Worm (Caenorhabditis elegans) whole organism, L1 larva: ENCODE data around the gene sas-4.

Experiments
- C34B4.2 ChIP-seq: sonication (generic microtip); optimal IDR thresholded peaks from 2 replicates; lab custom pipeline; 2017; ENCODE audit warnings: mild to moderate bottlenecking, missing genetic modification characterization, missing compliant biosample characterization
- aha-1 ChIP-seq: fragments of 150-350 bp; optimal IDR thresholded peaks from 2 replicates; lab custom pipeline; 2014; ENCODE audit warnings: missing biosample characterization, missing genetic modification characterization
- ama-1 ChIP-seq: fragments of 150-350 bp; optimal IDR thresholded peaks from 2 replicates; lab custom pipeline; 2014
- blmp-1 ChIP-seq: fragments of 150-350 bp; optimal IDR thresholded peaks from 2 replicates; lab custom pipeline; 2014; ENCODE audit warnings: missing biosample characterization, missing genetic modification characterization
- ceh-8 ChIP-seq: fragments of 200-800 bp; sonication (Bioruptor generic); optimal IDR thresholded peaks from 2 replicates; lab custom pipeline; 2018; ENCODE audit warnings: mild to moderate bottlenecking, missing genetic modification characterization, moderate library complexity, missing compliant biosample characterization
- ceh-88 ChIP-seq: fragments of 200-800 bp; sonication (Bioruptor generic); IDR thresholded peaks from 2 replicates; pipeline ENCODE4 v1.3.6; 2022; ENCODE audit warnings: missing genetic modification characterization, missing compliant biosample characterization
- ceh-90 ChIP-seq: sonication (generic microtip); optimal IDR thresholded peaks from 2 replicates; lab custom pipeline; 2016; ENCODE audit warnings: missing genetic modification characterization, missing compliant biosample characterization
- ces-1 ChIP-seq: fragments of 150-350 bp; optimal IDR thresholded peaks from 2 replicates; lab custom pipeline; 2014; ENCODE audit warnings: missing biosample characterization, missing genetic modification reagents, missing genetic modification characterization
- dsc-1 ChIP-seq: sonication (generic microtip); optimal IDR thresholded peaks from 2 replicates; lab custom pipeline; 2016; ENCODE audit warnings: mild to moderate bottlenecking, missing genetic modification characterization, missing compliant biosample characterization
- efl-1 ChIP-seq, 4 experiments: fragments of 150-350 bp; optimal IDR thresholded peaks in 3 of 4; peaks in 1 of 4; 1 replicate in 1 of 4; 2 replicates in 3 of 4; lab custom pipeline; 2014; ENCODE audit warnings: missing biosample characterization in 2 of 4, missing genetic modification characterization in 2 of 4, missing genetic modification reagents in 2 of 4
- egl-13 ChIP-seq: sonication (generic microtip); optimal IDR thresholded peaks from 2 replicates; lab custom pipeline; 2016; ENCODE audit warnings: missing genotype, missing genetic modification reagents, missing genetic modification characterization, missing compliant biosample characterization
- elt-2 ChIP-seq: sonication (generic microtip); optimal IDR thresholded peaks from 2 replicates; lab custom pipeline; 2016; ENCODE audit warnings: missing genetic modification characterization, mild to moderate bottlenecking, inconsistent platforms, missing compliant biosample characterization, missing genetic modification reagents
- ets-5 ChIP-seq: fragments of 200-800 bp; sonication (Bioruptor generic); IDR thresholded peaks from 2 replicates; pipeline ENCODE4 v1.3.6; 2022; ENCODE audit warnings: missing genetic modification characterization, missing compliant biosample characterization
- hlh-17 ChIP-seq: fragments of 200-800 bp; sonication (Bioruptor generic); optimal IDR thresholded peaks from 2 replicates; lab custom pipeline; 2018; ENCODE audit warnings: missing genetic modification characterization, mild to moderate bottlenecking, missing compliant biosample characterization, moderate library complexity, borderline replicate concordance
- hlh-4 ChIP-seq: sonication (generic microtip); optimal IDR thresholded peaks from 2 replicates; lab custom pipeline; 2016; ENCODE audit warnings: mild to moderate bottlenecking, missing genetic modification characterization, missing compliant biosample characterization
- hpl-2 ChIP-seq: fragments of 150-350 bp; optimal IDR thresholded peaks from 2 replicates; lab custom pipeline; 2014; ENCODE audit warnings: missing biosample characterization, missing genetic modification reagents, missing genetic modification characterization
- isw-1 ChIP-seq: fragments of 200-800 bp; sonication (Bioruptor generic); IDR thresholded peaks from 2 replicates; pipeline ENCODE4 v1.3.6; 2022; ENCODE audit warnings: missing genetic modification characterization, missing compliant biosample characterization
- jun-1 ChIP-seq: fragments of 150-350 bp; optimal IDR thresholded peaks from 2 replicates; lab custom pipeline; 2014; ENCODE audit warnings: missing biosample characterization, missing genetic modification reagents, missing genetic modification characterization
- lin-14 ChIP-seq: fragments of 200-800 bp; sonication (Bioruptor generic); optimal IDR thresholded peaks from 2 replicates; lab custom pipeline; 2018; ENCODE audit warnings: mild to moderate bottlenecking, missing genetic modification characterization, moderate library complexity, missing compliant biosample characterization
- lin-15B ChIP-seq: fragments of 150-350 bp; sonication (generic microtip); optimal IDR thresholded peaks from 3 replicates; lab custom pipeline; 2014; ENCODE audit warnings: missing biosample characterization, missing genetic modification characterization
- lin-39 ChIP-seq: fragments of 150-350 bp; optimal IDR thresholded peaks from 2 replicates; lab custom pipeline; 2014; ENCODE audit warnings: missing biosample characterization, missing genetic modification reagents, missing genetic modification characterization
- lir-3 ChIP-seq: sonication (generic microtip); optimal IDR thresholded peaks from 2 replicates; lab custom pipeline; 2016; ENCODE audit warnings: mild to moderate bottlenecking, missing genetic modification characterization, moderate library complexity, missing compliant biosample characterization; ENCODE audit not compliant: poor library complexity
- mdl-1 ChIP-seq, 2 experiments: fragments of 150-350 bp; optimal IDR thresholded peaks; 2 replicates each; lab custom pipeline; 2014 to 2017; ENCODE audit warnings: missing biosample characterization in 2 of 2, missing genetic modification characterization in 2 of 2, inconsistent platforms in 1 of 2
- mep-1 ChIP-seq: fragments of 150-350 bp; optimal IDR thresholded peaks from 2 replicates; lab custom pipeline; 2014; ENCODE audit warnings: missing biosample characterization, missing genetic modification characterization
- nhr-11 ChIP-seq: fragments of 150-350 bp; optimal IDR thresholded peaks from 2 replicates; lab custom pipeline; 2014; ENCODE audit warnings: missing biosample characterization, missing genetic modification characterization
- nhr-19 ChIP-seq: fragments of 200-800 bp; sonication (Bioruptor generic); conservative IDR thresholded peaks from 2 replicates; pipeline ENCODE4 v1.3.6; 2022; ENCODE audit warnings: missing genetic modification characterization, missing compliant biosample characterization
- nhr-237 ChIP-seq: fragments of 150-350 bp; optimal IDR thresholded peaks from 2 replicates; lab custom pipeline; 2014; ENCODE audit warnings: missing biosample characterization, missing genetic modification characterization
- nhr-84 ChIP-seq: sonication (generic microtip); optimal IDR thresholded peaks from 2 replicates; lab custom pipeline; 2017; ENCODE audit warnings: missing biosample characterization, missing genetic modification characterization
- nhr-90 ChIP-seq: sonication (generic microtip); optimal IDR thresholded peaks from 2 replicates; lab custom pipeline; 2016; ENCODE audit warnings: mild to moderate bottlenecking, missing genetic modification characterization, missing compliant biosample characterization; ENCODE audit not compliant: poor library complexity
- pag-3 ChIP-seq: sonication (generic microtip); optimal IDR thresholded peaks from 2 replicates; lab custom pipeline; 2017; ENCODE audit warnings: missing genetic modification characterization, mild to moderate bottlenecking, missing compliant biosample characterization, antibody characterized with exemption, borderline replicate concordance; ENCODE audit not compliant: insufficient read depth
- pax-3 ChIP-seq: fragments of 200-800 bp; sonication (Bioruptor generic); optimal IDR thresholded peaks from 2 replicates; lab custom pipeline; 2018; ENCODE audit warnings: mild to moderate bottlenecking, missing genetic modification characterization, moderate library complexity, missing compliant biosample characterization
- pqm-1 ChIP-seq: sonication (generic microtip); optimal IDR thresholded peaks from 3 replicates; lab custom pipeline; 2017; ENCODE audit warnings: missing biosample characterization, missing genetic modification characterization
- snpc-4 ChIP-seq: fragments of 150-350 bp; optimal IDR thresholded peaks from 2 replicates; lab custom pipeline; 2014; ENCODE audit warnings: missing biosample characterization, missing genetic modification characterization
- snu-23 ChIP-seq: sonication (generic microtip); optimal IDR thresholded peaks from 2 replicates; lab custom pipeline; 2016; ENCODE audit warnings: missing genetic modification characterization, missing compliant biosample characterization
- sox-4 ChIP-seq: sonication (generic microtip); optimal IDR thresholded peaks from 2 replicates; lab custom pipeline; 2016; ENCODE audit warnings: missing genetic modification characterization, missing compliant biosample characterization
- swsn-7 ChIP-seq: sonication (generic microtip); optimal IDR thresholded peaks from 2 replicates; lab custom pipeline; 2016; ENCODE audit warnings: missing genetic modification characterization, missing compliant biosample characterization
- unc-86 ChIP-seq: sonication (generic microtip); optimal IDR thresholded peaks from 2 replicates; lab custom pipeline; 2016; ENCODE audit warnings: missing genetic modification characterization, missing compliant biosample characterization
- unc-98 ChIP-seq: fragments of 200-800 bp; sonication (Bioruptor generic); IDR thresholded peaks from 2 replicates; pipeline ENCODE4 v1.3.6; 2022; ENCODE audit warnings: missing genetic modification characterization, missing compliant biosample characterization
- vab-15 ChIP-seq: sonication (generic microtip); optimal IDR thresholded peaks from 2 replicates; lab custom pipeline; 2017; ENCODE audit warnings: missing genotype, mild to moderate bottlenecking, missing genetic modification characterization, missing compliant biosample characterization
- zip-4 ChIP-seq: fragments of 200-800 bp; sonication (Bioruptor generic); optimal IDR thresholded peaks from 2 replicates; lab custom pipeline; 2018; ENCODE audit warnings: mild to moderate bottlenecking, missing genetic modification characterization, moderate library complexity, missing compliant biosample characterization
- ztf-4 ChIP-seq: fragments of 150-350 bp; optimal IDR thresholded peaks from 2 replicates; lab custom pipeline; 2014; ENCODE audit warnings: missing biosample characterization, missing genetic modification characterization

The sas-4 gene

ce11 chrIII:8299734-8300133 is 18.7 kb downstream of the sas-4 start:
- TF ChIP-seq zip-4 (GFP tag; lab: Kevin White, UChicago) (no peak), ama-1 (lab: Kevin White, UChicago) (no peak), aha-1 (tag; lab: Kevin White, UChicago) (no peak), pax-3 (tag; lab: Kevin White, UChicago) (no peak), ceh-8 (no peak), pqm-1 (tag; lab: Kevin White, UChicago) (no peak), ceh-88 (no peak), nhr-84 (tag; lab: Kevin White, UChicago) (no peak), lin-39 (tag; lab: Kevin White, UChicago) (no peak), unc-98 (GFP tag; lab: Robert Waterston, UW) (no peak), efl-1 (optimal IDR thresholded peaks at IDR 0.05; lab: Kevin White, UChicago) (no peak), efl-1 (GFP tag; optimal IDR thresholded peaks at IDR 0.05 in 1 of 2; lab: Kevin White, UChicago) (peak in 1 of 2 experiments; percentile 72), egl-13 (tag; lab: Kevin White, UChicago) (no peak), elt-2 (tag; lab: Kevin White, UChicago) (peak; percentile 68), hpl-2 (GFP tag; lab: Kevin White, UChicago) (no peak), mdl-1 (tag; optimal IDR thresholded peaks at IDR 0.05; lab: Kevin White, UChicago) (no peak), lin-14 (GFP tag; lab: Kevin White, UChicago) (peak; percentile 8), ceh-90 (tag; lab: Kevin White, UChicago) (no peak), ztf-4 (no peak), ets-5 (GFP tag; lab: Robert Waterston, UW) (no peak), snpc-4 (tag; lab: Kevin White, UChicago) (no peak), jun-1 (no peak), swsn-7 (tag; lab: Kevin White, UChicago) (no peak)
- TF ChIP-seq, all 84 proteins: peak for 3

DNA sequence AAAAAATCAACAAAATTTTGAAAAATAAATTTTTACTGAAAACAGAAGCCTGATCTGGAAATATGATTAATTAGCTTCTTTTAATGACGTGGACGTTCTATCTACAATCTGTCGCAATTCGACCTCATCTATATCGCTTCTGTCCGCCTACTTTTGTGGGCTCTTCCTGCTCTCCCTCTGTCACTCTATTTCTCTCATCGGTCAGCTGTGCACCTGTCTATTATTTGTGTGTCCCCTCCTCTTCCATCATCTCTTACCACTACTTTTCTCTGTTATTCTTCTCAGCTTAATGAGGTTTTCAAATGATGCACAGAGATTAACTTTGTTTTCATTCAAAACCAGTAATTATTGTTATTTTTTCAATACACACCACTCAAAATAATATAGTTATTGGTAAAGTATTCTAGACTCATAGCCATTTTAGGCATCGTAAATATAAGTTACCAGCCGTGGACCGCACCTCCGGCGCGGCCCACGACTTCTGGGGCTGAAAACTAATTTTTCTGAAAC is 19.3 kb downstream of the sas-4 start:
- peak; percentile 36 for TF ChIP-seq dsc-1 (tag; lab: Kevin White, UChicago)
- no peak for TF ChIP-seq C34B4.2 (tag; lab: Kevin White, UChicago)

ce11 chrIII:8298216-8298920 is 20.0 kb downstream of the sas-4 start:
- TF ChIP-seq mep-1 = no peak
- no peak for TF ChIP-seq snpc-4 (tag; lab: Kevin White, UChicago)
- TF ChIP-seq egl-13 (tag; lab: Kevin White, UChicago) = no peak
- peak; percentile 8 for TF ChIP-seq elt-2 (tag; lab: Kevin White, UChicago)
- TF ChIP-seq, all 84 proteins: peak for 1

DNA sequence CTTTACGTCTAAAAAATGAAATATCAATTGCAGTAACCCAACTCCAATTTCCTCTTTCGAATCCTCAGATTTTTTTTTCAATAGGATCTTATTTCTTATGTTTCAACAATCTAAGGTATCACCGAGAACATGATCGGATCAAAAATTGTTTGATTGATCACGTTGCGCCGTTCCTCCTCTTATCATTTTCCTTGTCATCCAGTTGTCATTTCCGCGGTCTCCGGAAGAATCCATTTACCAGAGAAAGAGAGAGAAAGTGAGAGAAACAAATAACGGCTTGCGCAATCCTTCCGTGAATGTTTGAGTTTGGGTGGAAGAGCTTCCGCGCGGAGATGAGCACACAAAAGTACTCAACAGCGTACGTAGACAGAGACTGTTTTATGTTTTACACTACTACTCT is 25.1 kb downstream of the sas-4 start:
- TF ChIP-seq unc-86 (no peak), isw-1 (GFP tag; lab: Robert Waterston, UW) (no peak), blmp-1 (tag; lab: Kevin White, UChicago) (peak; percentile 84)
- TF ChIP-seq, all 84 proteins: peak for 1

DNA sequence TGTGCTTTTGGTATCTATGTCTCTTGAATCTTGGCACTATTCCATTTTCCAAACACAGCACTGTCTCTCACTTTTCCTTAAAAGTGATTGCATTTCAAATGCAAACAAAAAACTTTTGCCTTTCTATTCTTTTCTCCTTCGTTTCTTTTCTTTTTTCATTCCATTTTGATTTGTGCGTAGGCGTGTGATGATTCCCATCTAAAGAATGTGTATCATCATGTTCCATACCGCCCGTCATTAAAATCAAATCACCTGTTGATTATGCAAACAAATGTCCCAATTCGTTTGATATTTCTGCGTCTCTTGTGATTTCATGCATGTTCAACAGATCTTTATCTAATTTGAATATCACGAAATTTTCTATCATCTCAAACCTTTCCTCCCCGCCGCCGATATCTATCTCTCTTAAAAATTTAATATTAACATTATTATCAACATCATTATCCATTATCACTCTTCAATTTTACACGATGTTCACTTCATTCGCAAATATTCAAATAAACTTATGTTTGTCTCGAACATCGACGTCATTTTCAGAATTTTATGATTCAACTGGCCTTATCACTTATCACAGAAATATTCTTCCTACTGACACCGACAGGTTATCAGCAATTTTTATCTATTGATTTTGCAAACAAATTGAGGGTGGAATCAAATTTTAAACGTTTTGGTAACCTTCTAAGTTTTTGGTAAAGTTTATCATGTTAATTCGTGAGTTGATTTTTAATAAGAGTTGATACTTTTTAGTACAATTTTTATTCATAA is 26.9 kb downstream of the sas-4 start:
- TF ChIP-seq hlh-17 (GFP tag; lab: Kevin White, UChicago) (no peak), ceh-8 (no peak), aha-1 (tag; lab: Kevin White, UChicago) (no peak), sox-4 (no peak), ces-1 (GFP tag; lab: Kevin White, UChicago) (no peak), isw-1 (GFP tag; lab: Robert Waterston, UW) (no peak), hlh-4 (tag; lab: Kevin White, UChicago) (no peak), lir-3 (no peak), vab-15 (no peak), nhr-90 (no peak), nhr-19 (GFP tag; lab: Robert Waterston, UW) (no peak), pax-3 (tag; lab: Kevin White, UChicago) (no peak), nhr-237 (tag; lab: Kevin White, UChicago) (no peak), nhr-11 (tag; lab: Kevin White, UChicago) (no peak), pag-3 (tag; lab: Kevin White, UChicago) (no peak), snu-23 (GFP tag; lab: Kevin White, UChicago) (no peak), zip-4 (GFP tag; lab: Kevin White, UChicago) (no peak), lin-15B (tag; lab: Kevin White, UChicago) (no peak)
